Fruit fly (Drosophila melanogaster): Measurements from ENCODE around the gene CG34452.
A peak's percentile ranks its signal among the peaks of the same experiment; 100 is the strongest.

Gene CG34452

dm6 chr3L:15729306-15730006, 41.8 kb upstream of the CG34452 start (continued):
- TF ChIP-seq ro (GFP tag; IDR thresholded peaks at IDR 0.05) (no peak), CG8089 (GFP tag; optimal IDR thresholded peaks at IDR 0.05) (no peak), Mad (GFP tag; optimal IDR thresholded peaks at IDR 0.05) (no peak), sim (GFP tag; IDR thresholded peaks at IDR 0.05) (0 out of 2 replicates have a peak, but pooled peaks have one; percentile 10), pzg (GFP tag; optimal IDR thresholded peaks at IDR 0.05) (no peak), dpn (GFP tag; optimal IDR thresholded peaks at IDR 0.05) (no peak), HLHmδ (GFP tag; optimal IDR thresholded peaks at IDR 0.05) (peak; percentile 64), vnd (GFP tag; IDR thresholded peaks at IDR 0.05; ENCODE audit: partially characterized antibody) (no peak), otp (GFP tag; IDR thresholded peaks at IDR 0.05) (0 out of 3 replicates have a peak, but pooled peaks have one; percentile 24), gsb-n (tag; optimal IDR thresholded peaks at IDR 0.05) (peak; percentile 69), CG32767 (GFP tag; IDR thresholded peaks at IDR 0.05) (no peak), MESR4 (GFP tag; optimal IDR thresholded peaks at IDR 0.05) (peak; percentile 5), nmo (GFP tag; optimal IDR thresholded peaks at IDR 0.05) (no peak), CG30020 (tag; optimal IDR thresholded peaks at IDR 0.05) (no peak), CG2889 (GFP tag; IDR thresholded peaks at IDR 0.05) (no peak), twi (tag; optimal IDR thresholded peaks at IDR 0.05) (peak; percentile 8), jumu (GFP tag; optimal IDR thresholded peaks at IDR 0.05) (no peak), CG17328 (GFP tag; IDR thresholded peaks at IDR 0.05) (no peak; the same call in 1 of the 2 replicates), CG2129 (GFP tag; IDR thresholded peaks at IDR 0.05; ENCODE audit: partially characterized antibody) (no peak), CG15601 (tag; optimal IDR thresholded peaks at IDR 0.05) (peak; percentile 22), PHDP (tag; optimal IDR thresholded peaks at IDR 0.05) (peak; percentile 34), CG8944 (GFP tag; optimal IDR thresholded peaks at IDR 0.05) (no peak), CG31441 (GFP tag; IDR thresholded peaks at IDR 0.05) (no peak; the same call in 1 of the 2 replicates), CG6272 (GFP tag; IDR thresholded peaks at IDR 0.05) (no peak), Sry-β (GFP tag; optimal IDR thresholded peaks at IDR 0.05) (no peak), NC2β (GFP tag; optimal IDR thresholded peaks at IDR 0.05) (peak; percentile 37), CTCF (GFP tag; optimal IDR thresholded peaks at IDR 0.05) (no peak), mam (GFP tag; optimal IDR thresholded peaks at IDR 0.05) (no peak), CG7556 (GFP tag; optimal IDR thresholded peaks at IDR 0.05) (no peak), psq (GFP tag; optimal IDR thresholded peaks at IDR 0.05) (no peak), CG6791 (GFP tag; IDR thresholded peaks at IDR 0.05; ENCODE audit: partially characterized antibody) (peak; percentile 72; the same call in 2 of the 3 replicates), CG4707 (GFP tag; optimal IDR thresholded peaks at IDR 0.05) (peak; percentile 62), CG10565 (GFP tag; optimal IDR thresholded peaks at IDR 0.05) (no peak), CG17385 (GFP tag; optimal IDR thresholded peaks at IDR 0.05) (peak; percentile 26), CG13424 (tag; optimal IDR thresholded peaks at IDR 0.05) (no peak), chm (GFP tag; IDR thresholded peaks at IDR 0.05) (peak; percentile 90), GATAe (GFP tag; conservative IDR thresholded peaks at IDR 0.05) (no peak), CG11398 (GFP tag; optimal IDR thresholded peaks at IDR 0.05) (no peak), cwo (GFP tag; optimal IDR thresholded peaks at IDR 0.05) (no peak), CG4328 (GFP tag; optimal IDR thresholded peaks at IDR 0.05) (no peak), Sox100B (GFP tag; optimal IDR thresholded peaks at IDR 0.05) (no peak), pan (optimal IDR thresholded peaks at IDR 0.05) (no peak), pan (GFP tag; optimal IDR thresholded peaks at IDR 0.05 in 1 of 2, IDR thresholded peaks at IDR 0.05 in 1 of 2) (peak in 1 of 2 experiments; percentile 37), CG6765 (GFP tag; optimal IDR thresholded peaks at IDR 0.05) (no peak), Blimp-1 (GFP tag; optimal IDR thresholded peaks at IDR 0.05) (no peak), CG5180 (GFP tag; optimal IDR thresholded peaks at IDR 0.05) (no peak), CG12104 (GFP tag; optimal IDR thresholded peaks at IDR 0.05) (no peak), Med (GFP tag) (peak; percentile 85), Elba2 (GFP tag; optimal IDR thresholded peaks at IDR 0.05) (no peak), CG3838 (GFP tag; optimal IDR thresholded peaks at IDR 0.05) (no peak)
